Fruit fly (Drosophila melanogaster) whole organism, wandering third instar larva: ENCODE measurements around the gene CG6766.

Experiments used
- CG9705 ChIP-seq: fragments of 200-800 bp; sonication (Bioruptor generic); optimal IDR thresholded peaks from 2 replicates; lab custom pipeline; 2018; ENCODE audit warnings: missing biosample characterization, mild to moderate bottlenecking, missing genetic modification characterization
- Dfd ChIP-seq: fragments of >200 bp; optimal IDR thresholded peaks from 2 replicates; lab custom pipeline; 2017; ENCODE audit warnings: missing biosample characterization, missing genetic modification characterization
- Myc ChIP-seq: fragments of >200 bp; optimal IDR thresholded peaks from 2 replicates; lab custom pipeline; 2017
- N ChIP-seq: fragments of >200 bp; optimal IDR thresholded peaks from 2 replicates; lab custom pipeline; 2018; ENCODE audit warnings: missing biosample characterization, missing external identifiers, missing genetic modification characterization
- Rel ChIP-seq, 2 experiments: fragments of 200-800 bp; sonication (Bioruptor generic) in 1 of 2; optimal IDR thresholded peaks; 2 replicates in 1 of 2; 3 replicates in 1 of 2; lab custom pipeline; 2016 to 2019; ENCODE audit warnings: mild to moderate bottlenecking in 2 of 2, missing biosample characterization in 2 of 2, missing genetic modification characterization in 2 of 2, moderate library complexity in 1 of 2
- h ChIP-seq: fragments of 200-800 bp; sonication (Bioruptor generic); optimal IDR thresholded peaks from 3 replicates; lab custom pipeline; 2016; ENCODE audit warnings: missing biosample characterization, mild to moderate bottlenecking, missing genetic modification characterization
- lola ChIP-seq: fragments of >200 bp; optimal IDR thresholded peaks from 2 replicates; lab custom pipeline; 2017; ENCODE audit warnings: missing biosample characterization, missing genetic modification characterization
- pan ChIP-seq: fragments of >200 bp; optimal IDR thresholded peaks from 2 replicates; lab custom pipeline; 2017
- psq ChIP-seq: fragments of 200-800 bp; sonication (Bioruptor generic); optimal IDR thresholded peaks from 3 replicates; lab custom pipeline; 2017; ENCODE audit warnings: missing biosample characterization, mild to moderate bottlenecking, missing genetic modification characterization, moderate library complexity
- sv ChIP-seq: fragments of 200-800 bp; sonication (Bioruptor generic); optimal IDR thresholded peaks from 3 replicates; lab custom pipeline; 2016; ENCODE audit warnings: missing biosample characterization, missing genetic modification characterization
- usp ChIP-seq: fragments of >200 bp; optimal IDR thresholded peaks from 2 replicates; lab custom pipeline; 2017; ENCODE audit warnings: missing biosample characterization, missing genetic modification characterization

DNA sequence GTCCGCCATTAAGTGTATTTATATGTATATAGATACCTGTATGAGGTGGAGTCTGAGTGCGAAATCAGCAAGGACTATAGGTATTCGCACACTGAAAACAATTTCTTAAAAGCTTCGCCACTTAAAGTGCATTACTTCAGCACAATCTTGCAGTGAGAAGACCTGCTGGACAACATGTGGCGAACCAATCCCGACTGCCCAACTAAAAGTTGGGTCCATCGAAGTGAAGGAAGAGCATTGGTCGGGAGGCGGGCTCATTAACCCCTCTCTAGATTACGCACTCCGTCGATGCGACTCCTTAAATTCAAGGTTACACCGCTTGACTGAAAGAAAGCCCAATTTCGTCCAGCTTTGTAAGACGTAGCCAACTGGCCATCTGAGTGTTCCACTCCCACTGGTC is 27.2 kb downstream of the CG6766 start:
- TF ChIP-seq Myc (lab: Kevin White, UChicago) (no peak), N (no peak), CG9705 (GFP tag; lab: Kevin White, UChicago) (peak; percentile 32), pan (lab: Kevin White, UChicago) (no peak), sv (GFP tag; lab: Kevin White, UChicago) (no peak), psq (GFP tag; lab: Kevin White, UChicago) (no peak), h (peak; percentile 43), Dfd (no peak), Rel (GFP tag; optimal IDR thresholded peaks at IDR 0.05; lab: Kevin White, UChicago) (no peak), Rel (tag; optimal IDR thresholded peaks at IDR 0.05; lab: Kevin White, UChicago) (no peak), usp (no peak), lola (no peak)
